Worm (Caenorhabditis elegans) whole organism, L4/young adult: ENCODE results near the gene F54F11.1.

Experiments used
- W03F9.2 ChIP-seq: fragments of 150-350 bp; optimal IDR thresholded peaks from 2 replicates; lab custom pipeline; 2014; ENCODE audit warnings: missing biosample characterization, missing genetic modification characterization
- dao-5 ChIP-seq: sonication (generic microtip); optimal IDR thresholded peaks from 2 replicates; lab custom pipeline; 2016; ENCODE audit warnings: missing genotype, missing genetic modification characterization, moderate library complexity, missing compliant biosample characterization
- him-1 ChIP-seq: sonication (generic microtip); optimal IDR thresholded peaks from 2 replicates; lab custom pipeline; 2016; ENCODE audit warnings: missing genotype, missing genetic modification reagents, missing genetic modification characterization, missing compliant biosample characterization

ce11 chrII:13521179-13521616 lies 17.4 kb downstream of the F54F11.1 start:
- TF ChIP-seq W03F9.2 (tag; lab: Kevin White, UChicago) = peak; percentile 23
- no peak for TF ChIP-seq dao-5 (tag; lab: Kevin White, UChicago)
- TF ChIP-seq him-1 (tag; lab: Kevin White, UChicago) = no peak
